Worm (Caenorhabditis elegans): Measurements from ENCODE around the gene Y50E8A.11.
A peak's percentile ranks its signal among the peaks of the same experiment; 100 is the strongest.

Y50E8A.11 gene

ce11 chrV:14750357-14750756 lies 30.9 kb upstream of the Y50E8A.11 start, which contains the start of gene nspa-10:
TSS of gene nspa-10 (minus strand) at chrV:14750457.
- peak; percentile 17; the same call in 1 of the 2 replicates for TF ChIP-seq egrh-3 (GFP tag; IDR thresholded peaks at IDR 0.05)

ce11 chrV:14762563-14762962 lies 18.7 kb upstream of the Y50E8A.11 start:
- TF ChIP-seq ets-4 (GFP tag; optimal IDR thresholded peaks at IDR 0.05), result no peak
- TF ChIP-seq nhr-80 (tag; optimal IDR thresholded peaks at IDR 0.05), result no peak
- TF ChIP-seq ztf-18 (tag; optimal IDR thresholded peaks at IDR 0.05), result no peak
- TF ChIP-seq nhr-120 (GFP tag; IDR thresholded peaks at IDR 0.05), result no peak

- TF ChIP-seq B0019.2 (GFP tag; conservative IDR thresholded peaks at IDR 0.05) (no peak), lag-1 (GFP tag; IDR thresholded peaks at IDR 0.05) (no peak), zim-3 (tag; optimal IDR thresholded peaks at IDR 0.05) (no peak), snpc-1.3 (tag; optimal IDR thresholded peaks at IDR 0.05; ENCODE audit: insufficient read depth) (no peak), repo-1 (tag; optimal IDR thresholded peaks at IDR 0.05) (no peak), attf-5 (GFP tag; optimal IDR thresholded peaks at IDR 0.05) (no peak), B0035.1 (tag; optimal IDR thresholded peaks at IDR 0.05) (no peak)
Measured at ce11 chrV:14763582-14763981, 17.6 kb upstream of the Y50E8A.11 start.

ce11 chrV:14773048-14773447 lies 8.2 kb upstream of the Y50E8A.11 start, which contains the start of gene haf-7:
TSS of gene haf-7 (plus strand) at chrV:14773258.
- TF ChIP-seq lsy-27 (tag; optimal IDR thresholded peaks at IDR 0.05; ENCODE audit: borderline replicate concordance, insufficient read depth) (no peak), K12H6.12 (tag; optimal IDR thresholded peaks at IDR 0.05) (no peak), attf-5 (GFP tag; optimal IDR thresholded peaks at IDR 0.05) (peak; percentile 34), mxl-1 (tag; optimal IDR thresholded peaks at IDR 0.05) (no peak), chd-7 (tag; optimal IDR thresholded peaks at IDR 0.05) (no peak), cebp-1 (GFP tag; IDR thresholded peaks at IDR 0.05) (peak; percentile 59; the same call in 1 of the 2 replicates), cebp-1 (tag; optimal IDR thresholded peaks at IDR 0.05) (peak; percentile 74), unc-62 (GFP tag; optimal IDR thresholded peaks at IDR 0.05) (peak; percentile 14), D2030.7 (GFP tag; IDR thresholded peaks at IDR 0.05) (no peak), Y53G8AR.9 (GFP tag; conservative IDR thresholded peaks at IDR 0.05) (no peak), dox-1 (GFP tag; IDR thresholded peaks at IDR 0.05) (peak; percentile 19; the same call in 1 of the 2 replicates), nhr-179 (tag; optimal IDR thresholded peaks at IDR 0.05) (no peak), ceh-27 (GFP tag; optimal IDR thresholded peaks at IDR 0.05) (no peak), lir-1 (GFP tag; conservative IDR thresholded peaks at IDR 0.05) (no peak), athp-1 (tag; optimal IDR thresholded peaks at IDR 0.05) (no peak), nhr-80 (tag; optimal IDR thresholded peaks at IDR 0.05) (peak; percentile 28)

- TF ChIP-seq somi-1 (GFP tag; optimal IDR thresholded peaks at IDR 0.05) (no peak), ztf-18 (tag; optimal IDR thresholded peaks at IDR 0.05) (no peak), ztf-28 (GFP tag; IDR thresholded peaks at IDR 0.05) (no peak), sdz-38 (tag; optimal IDR thresholded peaks at IDR 0.05) (no peak), nfya-1 (tag; optimal IDR thresholded peaks at IDR 0.05; ENCODE audit: borderline replicate concordance, insufficient read depth) (no peak), dpl-1 (GFP tag; optimal IDR thresholded peaks at IDR 0.05) (no peak), tbx-9 (tag; optimal IDR thresholded peaks at IDR 0.05; ENCODE audit: borderline replicate concordance) (no peak)
Measured at ce11 chrV:14779644-14780043, 1.6 kb upstream of the Y50E8A.11 start, which contains the start of the genes scrm-7 and Y50E8A.10. TSS of gene scrm-7 (minus strand) at chrV:14779744. TSS of gene Y50E8A.10 (plus strand) at chrV:14779996.
